Fruit fly (Drosophila melanogaster) whole organism, embryonic: Measurements from ENCODE around the gene QIL1.

Source experiments
- Aef1 ChIP-seq: fragments of 200-800 bp; sonication (Bioruptor generic); IDR thresholded peaks from 3 replicates; pipeline ENCODE4 v1.3.6; 2022; ENCODE audit warnings: missing biosample characterization, missing genetic modification characterization
- Atf-2 ChIP-seq: fragments of 200-800 bp; sonication (Bioruptor generic); optimal IDR thresholded peaks from 2 replicates; lab custom pipeline; 2016; ENCODE audit warnings: missing biosample characterization, missing genetic modification characterization
- Bgb ChIP-seq: fragments of 200-800 bp; sonication (Bioruptor generic); IDR thresholded peaks from 2 replicates; pipeline ENCODE4 v1.3.6; 2022; ENCODE audit warnings: missing biosample characterization, missing genetic modification characterization; ENCODE audit not compliant: partially characterized antibody
- CG10366 ChIP-seq: fragments of 200-800 bp; sonication (Bioruptor generic); IDR thresholded peaks from 2 replicates; pipeline ENCODE4 v1.3.6; 2022; ENCODE audit warnings: missing biosample characterization, missing genetic modification characterization
- CG12942 ChIP-seq: fragments of 200-800 bp; sonication (Bioruptor generic); optimal IDR thresholded peaks from 3 replicates; lab custom pipeline; 2016; ENCODE audit warnings: missing biosample characterization, missing genetic modification characterization
- CG2120 ChIP-seq: fragments of 200-800 bp; sonication (Bioruptor generic); optimal IDR thresholded peaks from 3 replicates; lab custom pipeline; 2016; ENCODE audit warnings: missing biosample characterization, missing genetic modification characterization
- CG31388 ChIP-seq: fragments of 200-800 bp; sonication (Bioruptor generic); optimal IDR thresholded peaks from 2 replicates; lab custom pipeline; 2016; ENCODE audit warnings: missing biosample characterization, missing genetic modification characterization
- CG32532 ChIP-seq: fragments of 200-800 bp; sonication (Bioruptor generic); IDR thresholded peaks from 2 replicates; pipeline ENCODE4 v1.3.6; 2022; ENCODE audit warnings: missing biosample characterization, missing genetic modification characterization
- CG33557 ChIP-seq: fragments of 200-800 bp; sonication (Bioruptor generic); optimal IDR thresholded peaks from 2 replicates; lab custom pipeline; 2019; ENCODE audit warnings: missing biosample characterization, mild to moderate bottlenecking, missing genetic modification characterization, moderate library complexity
- CG4730 ChIP-seq: fragments of 200-800 bp; sonication (Bioruptor generic); IDR thresholded peaks from 2 replicates; pipeline ENCODE4 v1.3.6; 2022; ENCODE audit warnings: missing biosample characterization, missing genetic modification characterization
- CG5953 ChIP-seq: fragments of 200-800 bp; sonication (Bioruptor generic); IDR thresholded peaks from 2 replicates; pipeline ENCODE4 v1.3.6; 2022; ENCODE audit warnings: missing biosample characterization, missing genetic modification characterization
- CG8359 ChIP-seq: fragments of 200-800 bp; sonication (Bioruptor generic); optimal IDR thresholded peaks from 2 replicates; lab custom pipeline; 2017; ENCODE audit warnings: missing biosample characterization, mild to moderate bottlenecking, missing genetic modification characterization, borderline replicate concordance
- CG8388 ChIP-seq: fragments of 200-800 bp; sonication (Bioruptor generic); optimal IDR thresholded peaks from 2 replicates; lab custom pipeline; 2019; ENCODE audit warnings: missing biosample characterization, mild to moderate bottlenecking, missing genetic modification characterization, moderate library complexity
- CrebB ChIP-seq: fragments of 200-800 bp; sonication (Bioruptor generic); optimal IDR thresholded peaks from 3 replicates; lab custom pipeline; 2018; ENCODE audit warnings: missing biosample characterization, mild to moderate bottlenecking, missing genetic modification characterization
- D19A ChIP-seq: fragments of 200-800 bp; optimal IDR thresholded peaks from 3 replicates; lab custom pipeline; 2019; ENCODE audit warnings: missing biosample characterization, mild to moderate bottlenecking, missing genetic modification characterization, moderate library complexity
- Drgx ChIP-seq: fragments of 200-800 bp; sonication (Bioruptor generic); IDR thresholded peaks from 2 replicates; pipeline ENCODE4 v1.3.6; 2022; ENCODE audit warnings: missing biosample characterization, missing genetic modification characterization
- Eip74EF ChIP-seq, 2 experiments: fragments of 200-800 bp in 1 of 2; fragments of >200 bp in 1 of 2; sonication (Bioruptor generic) in 1 of 2; optimal IDR thresholded peaks; 2 replicates each; lab custom pipeline; 2017 to 2019; ENCODE audit warnings: missing biosample characterization in 2 of 2, missing genetic modification characterization in 2 of 2, mild to moderate bottlenecking in 1 of 2, moderate library complexity in 1 of 2
- HLHmδ ChIP-seq: fragments of 200-800 bp; sonication (Bioruptor generic); optimal IDR thresholded peaks from 2 replicates; lab custom pipeline; 2018; ENCODE audit warnings: missing biosample characterization, mild to moderate bottlenecking, missing genetic modification characterization, moderate library complexity
- Hr39 ChIP-seq: fragments of >200 bp; optimal IDR thresholded peaks from 2 replicates; lab custom pipeline; 2017
- MESR4 ChIP-seq: fragments of 200-800 bp; sonication (Bioruptor generic); optimal IDR thresholded peaks from 2 replicates; lab custom pipeline; 2018; ENCODE audit warnings: missing biosample characterization, mild to moderate bottlenecking, missing genetic modification characterization, moderate library complexity
- Mad ChIP-seq: fragments of 200-800 bp; sonication (Bioruptor generic); optimal IDR thresholded peaks from 2 replicates; lab custom pipeline; 2016; ENCODE audit warnings: missing biosample characterization, missing genetic modification characterization
- Max ChIP-seq: fragments of 200-800 bp; sonication (Bioruptor generic); optimal IDR thresholded peaks from 2 replicates; lab custom pipeline; 2016; ENCODE audit warnings: missing biosample characterization, mild to moderate bottlenecking, missing genetic modification characterization
- Sox102F ChIP-seq: fragments of 200-800 bp; sonication (Bioruptor generic); optimal IDR thresholded peaks from 2 replicates; lab custom pipeline; 2018; ENCODE audit warnings: missing biosample characterization, mild to moderate bottlenecking, missing genetic modification characterization, moderate library complexity
- Sry-δ ChIP-seq: fragments of 200-800 bp; sonication (Bioruptor generic); optimal IDR thresholded peaks from 2 replicates; lab custom pipeline; 2016; ENCODE audit warnings: missing biosample characterization, missing genetic modification characterization
- Xrp1 ChIP-seq: fragments of 200-800 bp; sonication (Bioruptor generic); IDR thresholded peaks from 2 replicates; pipeline ENCODE4 v1.3.6; 2022; ENCODE audit warnings: missing biosample characterization, missing genetic modification characterization
- abd-A ChIP-seq: fragments of 200-800 bp; sonication (Bioruptor generic); optimal IDR thresholded peaks from 3 replicates; lab custom pipeline; 2019; ENCODE audit warnings: missing biosample characterization, mild to moderate bottlenecking, missing genetic modification characterization, moderate library complexity
- ara ChIP-seq: fragments of 200-800 bp; sonication (Bioruptor generic); IDR thresholded peaks from 2 replicates; pipeline ENCODE4 v1.3.6; 2022; ENCODE audit warnings: missing biosample characterization, missing genetic modification characterization
- ase ChIP-seq: fragments of 200-800 bp; sonication (Bioruptor generic); IDR thresholded peaks from 3 replicates; pipeline ENCODE4 v1.3.6; 2022; ENCODE audit warnings: missing biosample characterization, missing genetic modification characterization
- ash1 ChIP-seq: fragments of 200-800 bp; sonication (Bioruptor generic); optimal IDR thresholded peaks from 2 replicates; lab custom pipeline; 2018; ENCODE audit warnings: missing biosample characterization, mild to moderate bottlenecking, missing genetic modification characterization
- danr ChIP-seq: fragments of 200-800 bp; sonication (Bioruptor generic); IDR thresholded peaks from 2 replicates; pipeline ENCODE4 v1.3.6; 2022; ENCODE audit warnings: missing biosample characterization, missing genetic modification characterization
- dpn ChIP-seq, 2 experiments: fragments of 200-800 bp; sonication (Bioruptor generic); optimal IDR thresholded peaks; 3 replicates each; lab custom pipeline; 2016; ENCODE audit warnings: missing biosample characterization in 2 of 2, missing genetic modification characterization in 2 of 2
- gcm2 ChIP-seq: fragments of 200-800 bp; sonication (Bioruptor generic); optimal IDR thresholded peaks from 2 replicates; lab custom pipeline; 2016; ENCODE audit warnings: missing biosample characterization, missing genetic modification characterization
- hbn ChIP-seq: fragments of 200-800 bp; sonication (Bioruptor generic); IDR thresholded peaks from 2 replicates; pipeline ENCODE4 v1.3.6; 2022; ENCODE audit warnings: missing biosample characterization, missing genetic modification characterization; ENCODE audit not compliant: partially characterized antibody
- mam ChIP-seq: fragments of 200-800 bp; sonication (Bioruptor generic); optimal IDR thresholded peaks from 3 replicates; lab custom pipeline; 2016; ENCODE audit warnings: missing biosample characterization, missing genetic modification characterization
- nmo ChIP-seq: fragments of 200-800 bp; sonication (Bioruptor generic); optimal IDR thresholded peaks from 2 replicates; lab custom pipeline; 2018; ENCODE audit warnings: missing biosample characterization, mild to moderate bottlenecking, missing genetic modification characterization, moderate library complexity
- odd ChIP-seq: fragments of 200-800 bp; sonication (Bioruptor generic); optimal IDR thresholded peaks from 2 replicates; lab custom pipeline; 2017; ENCODE audit warnings: missing biosample characterization, mild to moderate bottlenecking, missing genetic modification characterization
- pan ChIP-seq, 4 experiments: fragments of >200 bp in 3 of 4; fragments of 200-800 bp in 1 of 4; sonication (Bioruptor generic) in 1 of 4; optimal IDR thresholded peaks in 3 of 4; IDR thresholded peaks in 1 of 4; 2 replicates each; pipeline versions ENCODE4 v1.3.6 to Lab custom; 2017 to 2022; ENCODE audit warnings: missing biosample characterization in 2 of 4, missing genetic modification characterization in 2 of 4, mixed read lengths in 1 of 4
- pb ChIP-seq: fragments of 200-800 bp; sonication (Bioruptor generic); optimal IDR thresholded peaks from 3 replicates; lab custom pipeline; 2016; ENCODE audit warnings: missing biosample characterization, missing genetic modification characterization
- pfk ChIP-seq: fragments of 200-800 bp; sonication (Bioruptor generic); optimal IDR thresholded peaks from 2 replicates; lab custom pipeline; 2018; ENCODE audit warnings: missing biosample characterization, mild to moderate bottlenecking, missing genetic modification characterization, moderate library complexity
- pnt ChIP-seq: fragments of 200-800 bp; sonication (Bioruptor generic); optimal IDR thresholded peaks from 3 replicates; lab custom pipeline; 2016; ENCODE audit warnings: missing biosample characterization, missing genetic modification characterization
- prd ChIP-seq, 3 experiments: fragments of >200 bp in 2 of 3; fragments of 200-800 bp in 1 of 3; sonication (Bioruptor generic) in 1 of 3; optimal IDR thresholded peaks in 2 of 3; IDR thresholded peaks in 1 of 3; 2 replicates in 2 of 3; 3 replicates in 1 of 3; pipeline versions ENCODE4 v1.3.6 to Lab custom; 2017 to 2022; ENCODE audit warnings: missing biosample characterization in 1 of 3, missing genetic modification characterization in 1 of 3
- psq ChIP-seq: fragments of 200-800 bp; sonication (Bioruptor generic); optimal IDR thresholded peaks from 2 replicates; lab custom pipeline; 2017; ENCODE audit warnings: missing biosample characterization, missing genetic modification characterization
- pum ChIP-seq: fragments of 200-800 bp; sonication (Bioruptor generic); optimal IDR thresholded peaks from 2 replicates; lab custom pipeline; 2016; ENCODE audit warnings: missing biosample characterization, missing genetic modification characterization
- ro ChIP-seq: fragments of 200-800 bp; sonication (Bioruptor generic); IDR thresholded peaks from 2 replicates; pipeline ENCODE4 v1.3.6; 2022; ENCODE audit warnings: missing biosample characterization, missing genetic modification characterization
- salm ChIP-seq: fragments of 200-800 bp; sonication (Bioruptor generic); optimal IDR thresholded peaks from 2 replicates; lab custom pipeline; 2018; ENCODE audit warnings: missing biosample characterization, mild to moderate bottlenecking, missing genetic modification characterization
- schlank ChIP-seq: fragments of 200-800 bp; sonication (Bioruptor generic); optimal IDR thresholded peaks from 2 replicates; lab custom pipeline; 2018; ENCODE audit warnings: missing biosample characterization, mild to moderate bottlenecking, missing genetic modification characterization
- shn ChIP-seq: fragments of 200-800 bp; sonication (Bioruptor generic); optimal IDR thresholded peaks from 3 replicates; lab custom pipeline; 2016; ENCODE audit warnings: missing biosample characterization, missing genetic modification characterization
- slp2 ChIP-seq: fragments of 200-800 bp; sonication (Bioruptor generic); optimal IDR thresholded peaks from 2 replicates; lab custom pipeline; 2016; ENCODE audit warnings: missing biosample characterization, missing genetic modification characterization
- ssp ChIP-seq: fragments of 200-800 bp; sonication (Bioruptor generic); IDR thresholded peaks from 2 replicates; pipeline ENCODE4 v1.3.6; 2022; ENCODE audit warnings: missing biosample characterization, missing genetic modification characterization
- stc ChIP-seq: fragments of 200-800 bp; sonication (Bioruptor generic); IDR thresholded peaks from 2 replicates; pipeline ENCODE4 v1.3.6; 2022; ENCODE audit warnings: missing biosample characterization, missing genetic modification characterization
- trem ChIP-seq: fragments of 200-800 bp; optimal IDR thresholded peaks from 3 replicates; lab custom pipeline; 2019; ENCODE audit warnings: missing biosample characterization, mild to moderate bottlenecking, missing genetic modification characterization, moderate library complexity

Gene QIL1

dm6 chr3L:17421319-17421718, 44.4 kb upstream of the QIL1 start, which contains the start of gene blot (continued):
- TF ChIP-seq pb (no peak), hbn (GFP tag; lab: Robert Waterston, UW) (no peak), ssp (no peak), slp2 (GFP tag; lab: Kevin White, UChicago) (no peak), ash1 (no peak), trem (no peak), mam (GFP tag; lab: Kevin White, UChicago) (no peak), danr (GFP tag; lab: Robert Waterston, UW) (no peak), gcm2 (GFP tag; lab: Kevin White, UChicago) (no peak), pan (optimal IDR thresholded peaks at IDR 0.05; lab: Kevin White, UChicago) (no peak), pan (GFP tag; optimal IDR thresholded peaks at IDR 0.05 in 1 of 2, IDR thresholded peaks at IDR 0.05 in 1 of 2) (peak in 1 of 2 experiments; percentile 11), CG2120 (GFP tag; lab: Kevin White, UChicago) (no peak), nmo (GFP tag; lab: Kevin White, UChicago) (no peak), CrebB (tag; lab: Kevin White, UChicago) (no peak), MESR4 (GFP tag; lab: Kevin White, UChicago) (no peak), prd (optimal IDR thresholded peaks at IDR 0.05; lab: Kevin White, UChicago) (no peak), prd (GFP tag; IDR thresholded peaks at IDR 0.05; lab: Robert Waterston, UW) (no peak), CG12942 (no peak), pfk (no peak), Bgb (no peak), abd-A (tag; lab: Kevin White, UChicago) (no peak), odd (no peak), CG4730 (no peak), Aef1 (GFP tag; lab: Robert Waterston, UW) (no peak), ro (GFP tag; lab: Robert Waterston, UW) (no peak), CG33557 (GFP tag; lab: Kevin White, UChicago) (no peak), pnt (GFP tag; lab: Kevin White, UChicago) (no peak), Max (GFP tag; lab: Kevin White, UChicago) (no peak), Xrp1 (GFP tag; lab: Robert Waterston, UW) (no peak), schlank (tag; lab: Kevin White, UChicago) (no peak), Atf-2 (GFP tag; lab: Kevin White, UChicago) (no peak), Eip74EF (GFP tag; optimal IDR thresholded peaks at IDR 0.05; lab: Kevin White, UChicago) (no peak), Mad (GFP tag; lab: Kevin White, UChicago) (no peak), CG5953 (GFP tag; lab: Robert Waterston, UW) (no peak), D19A (tag; lab: Kevin White, UChicago) (no peak), CG10366 (no peak), Sox102F (GFP tag; lab: Kevin White, UChicago) (no peak), HLHmδ (no peak), CG32532 (GFP tag; lab: Robert Waterston, UW) (peak; percentile 39; the same call in 1 of the 2 replicates), Sry-δ (GFP tag; lab: Kevin White, UChicago) (no peak), ara (no peak), salm (tag; lab: Kevin White, UChicago) (no peak), CG8388 (no peak), dpn (GFP tag; optimal IDR thresholded peaks at IDR 0.05; lab: Kevin White, UChicago) (no peak), pum (GFP tag; lab: Kevin White, UChicago) (no peak), Hr39 (lab: Kevin White, UChicago) (no peak), shn (GFP tag; lab: Kevin White, UChicago) (no peak), psq (GFP tag; lab: Kevin White, UChicago) (no peak), Drgx (peak; percentile 16; the same call in 1 of the 2 replicates), CG31388 (GFP tag; lab: Kevin White, UChicago) (no peak), ase (no peak), CG8359 (GFP tag; lab: Kevin White, UChicago) (no peak), stc (0 out of 2 replicates have a peak, but pooled peaks have one; percentile 16)
